Fruit fly (Drosophila melanogaster): Measurements from ENCODE around the gene CG7896.

- TF ChIP-seq EcR (GFP tag; optimal IDR thresholded peaks at IDR 0.05), result no peak
- TF ChIP-seq CG9948 (tag; optimal IDR thresholded peaks at IDR 0.05), result no peak
- no peak for TF ChIP-seq CG17806 (tag; optimal IDR thresholded peaks at IDR 0.05)
- TF ChIP-seq CG32121 (GFP tag; IDR thresholded peaks at IDR 0.05), result no peak
- no peak for TF ChIP-seq rn (GFP tag; IDR thresholded peaks at IDR 0.05)
- TF ChIP-seq CG34367 (tag; optimal IDR thresholded peaks at IDR 0.05), result no peak
- no peak for TF ChIP-seq CG13204 (GFP tag; optimal IDR thresholded peaks at IDR 0.05)
- TF ChIP-seq D1 (tag; optimal IDR thresholded peaks at IDR 0.05), result no peak
Observed at dm6 chr3R:30032281-30032680, 49.1 kb downstream of the CG7896 start.

All from whole organism, pupa.